Fruit fly (Drosophila melanogaster): ENCODE results near the gene fz.

fz gene

DNA sequence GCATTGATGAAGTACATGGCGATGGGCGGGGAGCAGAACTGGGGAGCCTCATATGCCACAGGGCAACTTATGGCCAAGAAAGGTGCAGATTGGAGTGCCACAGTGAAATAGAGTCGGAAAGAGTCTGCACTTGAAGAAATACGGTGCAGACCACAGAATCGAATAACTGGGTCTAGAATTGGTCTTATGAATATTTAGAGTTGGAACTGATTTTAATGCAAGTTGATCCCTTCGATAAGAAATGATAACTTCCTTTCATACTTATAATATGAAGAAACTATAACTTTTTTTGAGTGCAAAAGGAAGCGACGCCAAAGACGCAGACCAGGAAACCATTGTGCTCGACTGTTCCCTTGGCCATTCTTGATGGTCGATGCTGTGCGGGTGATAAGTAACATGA lies 100.4 kb downstream of the fz start (continued):
- TF ChIP-seq Eip78C (GFP tag) (peak; percentile 93), CG8632 (GFP tag; optimal IDR thresholded peaks at IDR 0.05) (peak; percentile 62), CG34406 (GFP tag; optimal IDR thresholded peaks at IDR 0.05) (peak; percentile 55), CG10631 (GFP tag; optimal IDR thresholded peaks at IDR 0.05) (peak; percentile 83), CG6276 (GFP tag; optimal IDR thresholded peaks at IDR 0.05) (peak; percentile 14), cyc (GFP tag; optimal IDR thresholded peaks at IDR 0.05) (peak; percentile 34), Eip93F (GFP tag; optimal IDR thresholded peaks at IDR 0.05) (no peak), pdm3 (GFP tag; optimal IDR thresholded peaks at IDR 0.05) (peak; percentile 77)

dm6 chr3L:14375863-14376262 lies 101.7 kb downstream of the fz start:
- TF ChIP-seq Hr39 (GFP tag; optimal IDR thresholded peaks at IDR 0.05) (no peak), acj6 (GFP tag; optimal IDR thresholded peaks at IDR 0.05) (no peak), dsx (GFP tag; optimal IDR thresholded peaks at IDR 0.05; ENCODE audit: poor library complexity, severe bottlenecking) (peak; percentile 90), lz (GFP tag; optimal IDR thresholded peaks at IDR 0.05) (no peak)

dm6 chr3L:14381523-14381922 lies 107.4 kb downstream of the fz start, which contains the start of gene CG43120:
Gene CG43120 (plus strand): TSS chr3L:14381913.
- TF ChIP-seq CG34406 (GFP tag; optimal IDR thresholded peaks at IDR 0.05) (no peak), esn (GFP tag; optimal IDR thresholded peaks at IDR 0.05) (peak; percentile 47), CG3919 (GFP tag; optimal IDR thresholded peaks at IDR 0.05) (no peak), OdsH (GFP tag; optimal IDR thresholded peaks at IDR 0.05) (peak; percentile 16), Sox15 (GFP tag; optimal IDR thresholded peaks at IDR 0.05) (no peak), CG15336 (GFP tag; IDR thresholded peaks at IDR 0.05) (no peak), Smox (GFP tag; optimal IDR thresholded peaks at IDR 0.05) (peak; percentile 49), Sox102F (GFP tag; optimal IDR thresholded peaks at IDR 0.05) (peak; percentile 30), CG6854 (GFP tag; optimal IDR thresholded peaks at IDR 0.05) (no peak), CG8119 (GFP tag; IDR thresholded peaks at IDR 0.05) (0 out of 3 replicates have a peak, but pooled peaks have one; percentile 19), CG16779 (tag; optimal IDR thresholded peaks at IDR 0.05) (no peak), CG31627 (GFP tag; optimal IDR thresholded peaks at IDR 0.05) (peak; percentile 35), CG3032 (tag; optimal IDR thresholded peaks at IDR 0.05) (no peak), svp (GFP tag) (peak; percentile 71), lz (GFP tag; optimal IDR thresholded peaks at IDR 0.05) (peak; percentile 9), Eip75B (GFP tag; optimal IDR thresholded peaks at IDR 0.05) (peak; percentile 1), Hr39 (GFP tag; optimal IDR thresholded peaks at IDR 0.05) (peak; percentile 43), CG32006 (GFP tag; optimal IDR thresholded peaks at IDR 0.05) (peak; percentile 2), eg (GFP tag; IDR thresholded peaks at IDR 0.05) (no peak), achi (GFP tag; optimal IDR thresholded peaks at IDR 0.05) (no peak), cyc (GFP tag; optimal IDR thresholded peaks at IDR 0.05) (peak; percentile 15), CG7368 (GFP tag; optimal IDR thresholded peaks at IDR 0.05) (no peak), Lpt (GFP tag; optimal IDR thresholded peaks at IDR 0.05) (no peak), topi (GFP tag; optimal IDR thresholded peaks at IDR 0.05) (peak; percentile 7), CG11762 (GFP tag; optimal IDR thresholded peaks at IDR 0.05; ENCODE audit: insufficient read depth) (no peak), CG4318 (GFP tag; optimal IDR thresholded peaks at IDR 0.05) (no peak), Sox14 (GFP tag; optimal IDR thresholded peaks at IDR 0.05) (peak; percentile 20), ss (GFP tag; optimal IDR thresholded peaks at IDR 0.05) (no peak), CG8632 (GFP tag; optimal IDR thresholded peaks at IDR 0.05) (peak; percentile 10), CG10631 (GFP tag; optimal IDR thresholded peaks at IDR 0.05) (no peak), CG11902 (GFP tag; optimal IDR thresholded peaks at IDR 0.05) (no peak), pdm3 (GFP tag; optimal IDR thresholded peaks at IDR 0.05) (no peak), acj6 (GFP tag; optimal IDR thresholded peaks at IDR 0.05) (no peak), Ets96B (tag; optimal IDR thresholded peaks at IDR 0.05) (no peak), CG9139 (GFP tag; optimal IDR thresholded peaks at IDR 0.05) (no peak), Eip78C (GFP tag) (no peak), Hr38 (GFP tag; optimal IDR thresholded peaks at IDR 0.05) (no peak), vri (GFP tag; optimal IDR thresholded peaks at IDR 0.05) (peak; percentile 12), fkh (GFP tag; optimal IDR thresholded peaks at IDR 0.05) (no peak), salr (GFP tag; optimal IDR thresholded peaks at IDR 0.05) (no peak), spab (GFP tag; optimal IDR thresholded peaks at IDR 0.05) (no peak), CG6276 (GFP tag; optimal IDR thresholded peaks at IDR 0.05) (no peak), dsx (GFP tag; optimal IDR thresholded peaks at IDR 0.05; ENCODE audit: poor library complexity, severe bottlenecking) (no peak)

Data from whole organism, prepupa.